Worm (Caenorhabditis elegans) whole organism, L3 larva: ENCODE data around the gene asp-16.

ENCODE experiments used
- egl-27 ChIP-seq: sonication (generic microtip); optimal IDR thresholded peaks from 4 replicates; lab custom pipeline; 2017; ENCODE audit warnings: missing biosample characterization, missing genetic modification reagents, missing genetic modification characterization
- skn-1 ChIP-seq: fragments of 150-350 bp; optimal IDR thresholded peaks from 2 replicates; lab custom pipeline; 2014; ENCODE audit warnings: missing biosample characterization, missing genetic modification characterization
- unc-62 ChIP-seq: fragments of 150-350 bp; sonication (generic microtip); optimal IDR thresholded peaks from 4 replicates; lab custom pipeline; 2014; ENCODE audit warnings: missing biosample characterization, missing genetic modification reagents, missing genetic modification characterization

DNA sequence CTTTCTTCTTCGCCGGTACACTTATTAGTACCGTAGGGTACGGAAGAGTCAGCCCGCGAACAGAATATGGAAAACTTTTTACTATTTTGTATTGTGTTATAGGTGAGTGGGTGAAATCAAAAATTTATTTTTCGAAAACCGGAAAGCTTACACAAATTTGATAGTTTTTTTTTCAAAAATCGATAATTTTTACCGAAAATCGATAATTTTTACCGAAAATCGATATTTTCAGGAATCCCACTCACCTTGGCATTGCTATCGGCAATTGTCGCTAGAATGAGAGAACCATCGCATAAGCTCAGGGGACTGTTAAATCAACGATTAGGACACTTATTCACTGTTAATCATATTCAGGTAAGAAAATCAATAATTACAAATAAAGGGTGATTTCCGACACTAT is 20.9 kb upstream of the asp-16 start:
- no peak for TF ChIP-seq unc-62 (GFP tag; lab: Kevin White, UChicago)
- TF ChIP-seq egl-27 (tag; lab: Kevin White, UChicago), result no peak
- TF ChIP-seq skn-1, result no peak
